Fruit fly (Drosophila melanogaster): ENCODE data around the gene tHMG1.

DNA sequence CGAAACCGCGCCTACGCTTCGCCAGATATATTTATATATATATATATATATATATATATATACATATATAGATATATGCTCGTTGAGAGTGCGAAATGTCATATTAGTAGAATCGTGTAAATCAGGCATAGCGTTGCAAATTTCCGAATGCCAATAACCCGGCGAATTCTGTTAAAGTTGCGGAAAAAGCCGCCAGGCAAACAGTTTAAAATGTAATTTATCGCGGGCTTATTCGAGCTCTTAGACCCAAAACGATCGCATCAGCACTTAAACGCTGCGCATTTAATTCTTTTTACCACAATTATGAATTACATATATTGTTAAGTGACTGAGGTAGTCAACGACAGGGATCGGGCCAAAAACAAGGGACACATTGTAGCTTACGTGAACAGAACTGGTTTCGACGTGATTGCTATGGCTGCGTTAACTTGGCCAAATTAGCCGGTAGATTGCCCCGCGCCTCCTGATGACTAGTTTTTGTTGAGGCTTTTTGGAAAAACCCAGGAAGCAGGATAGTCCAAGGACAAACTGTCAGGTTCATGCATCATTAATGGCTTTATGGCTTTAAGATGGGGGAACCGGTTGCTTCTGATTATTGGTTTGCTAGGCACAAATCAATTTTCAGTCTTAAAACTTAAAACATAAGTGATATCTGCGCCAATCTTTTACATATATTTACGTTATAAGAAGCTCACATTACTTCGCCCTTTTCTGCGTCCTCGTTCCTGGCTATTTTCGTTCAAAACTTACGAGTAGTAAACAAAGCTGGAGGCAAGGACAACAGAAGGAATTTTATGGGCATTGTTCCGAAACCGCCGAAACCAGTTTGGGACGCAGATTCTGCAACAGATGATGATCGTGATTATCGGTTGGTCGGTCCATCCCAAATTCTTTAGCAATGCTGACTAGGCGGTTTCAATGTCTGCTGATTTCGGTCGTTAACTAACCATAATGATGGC is 42.6 kb downstream of the tHMG1 start:
- TF ChIP-seq CG32264 (GFP tag; optimal IDR thresholded peaks at IDR 0.05) (no peak), Rel (GFP tag; optimal IDR thresholded peaks at IDR 0.05) (no peak), Rel (tag; optimal IDR thresholded peaks at IDR 0.05) (no peak), rgr (GFP tag; optimal IDR thresholded peaks at IDR 0.05) (no peak), Vsx2 (GFP tag; optimal IDR thresholded peaks at IDR 0.05; ENCODE audit: partially characterized antibody) (no peak), Myc (optimal IDR thresholded peaks at IDR 0.05) (no peak), Hnf4 (GFP tag; optimal IDR thresholded peaks at IDR 0.05) (no peak), ey (GFP tag; optimal IDR thresholded peaks at IDR 0.05) (no peak), usp (GFP tag; optimal IDR thresholded peaks at IDR 0.05) (no peak), h (GFP tag; optimal IDR thresholded peaks at IDR 0.05) (no peak), sv (GFP tag; optimal IDR thresholded peaks at IDR 0.05) (no peak), OdsH (GFP tag; optimal IDR thresholded peaks at IDR 0.05) (no peak), lola (GFP tag; optimal IDR thresholded peaks at IDR 0.05) (no peak)
